Fruit fly (Drosophila melanogaster): ENCODE measurements around the gene Rpp30.

dm6 chr2L:241415-241814, 10.8 kb downstream of the Rpp30 start:
- TF ChIP-seq cyc (GFP tag; optimal IDR thresholded peaks at IDR 0.05) (no peak), OdsH (GFP tag; optimal IDR thresholded peaks at IDR 0.05) (no peak), CG6854 (GFP tag; optimal IDR thresholded peaks at IDR 0.05) (no peak), Blimp-1 (GFP tag; optimal IDR thresholded peaks at IDR 0.05) (no peak)
